Worm (Caenorhabditis elegans) whole organism, early embryonic: ENCODE results near the gene F09C8.2.

Source experiments
- B0310.2 ChIP-seq: sonication (generic microtip); optimal IDR thresholded peaks from 2 replicates; lab custom pipeline; 2016; ENCODE audit warnings: mild to moderate bottlenecking, missing genetic modification characterization, missing compliant biosample characterization
- F13C5.2 ChIP-seq: sonication (generic microtip); optimal IDR thresholded peaks from 2 replicates; lab custom pipeline; 2017; ENCODE audit warnings: mild to moderate bottlenecking, missing genetic modification characterization, inconsistent platforms, missing compliant biosample characterization
- aly-1 ChIP-seq: sonication (generic microtip); optimal IDR thresholded peaks from 2 replicates; lab custom pipeline; 2016; ENCODE audit warnings: missing genetic modification characterization, missing compliant biosample characterization
- ama-1 ChIP-seq: fragments of 150-350 bp; optimal IDR thresholded peaks from 2 replicates; lab custom pipeline; 2014
- ceh-13 ChIP-seq: fragments of 200-800 bp; sonication (Bioruptor generic); optimal IDR thresholded peaks from 2 replicates; lab custom pipeline; 2018; ENCODE audit warnings: mild to moderate bottlenecking, missing genetic modification characterization, missing compliant biosample characterization
- ceh-36 ChIP-seq: sonication (generic microtip); optimal IDR thresholded peaks from 2 replicates; lab custom pipeline; 2016; ENCODE audit warnings: missing genetic modification characterization, inconsistent platforms, missing compliant biosample characterization
- ets-7 ChIP-seq: sonication (generic microtip); optimal IDR thresholded peaks from 2 replicates; lab custom pipeline; 2016; ENCODE audit warnings: missing genotype, missing genetic modification characterization, missing compliant biosample characterization
- flt-1 ChIP-seq: fragments of 200-800 bp; sonication (Bioruptor generic); IDR thresholded peaks from 2 replicates; pipeline ENCODE4 v1.3.6; 2022; ENCODE audit warnings: missing genetic modification characterization, missing compliant biosample characterization
- hmbx-1 ChIP-seq: sonication (generic microtip); optimal IDR thresholded peaks from 2 replicates; lab custom pipeline; 2016; ENCODE audit warnings: mild to moderate bottlenecking, missing genetic modification characterization, missing compliant biosample characterization
- hmg-4 ChIP-seq: fragments of 200-800 bp; sonication (Bioruptor generic); optimal IDR thresholded peaks from 2 replicates; lab custom pipeline; 2018; ENCODE audit warnings: mild to moderate bottlenecking, missing genetic modification characterization, missing compliant biosample characterization
- hnd-1 ChIP-seq: sonication (generic microtip); optimal IDR thresholded peaks from 2 replicates; lab custom pipeline; 2016; ENCODE audit warnings: missing genetic modification characterization, missing compliant biosample characterization
- pes-1 ChIP-seq: fragments of 200-800 bp; sonication (Bioruptor generic); IDR thresholded peaks from 2 replicates; pipeline ENCODE4 v1.3.6; 2022; ENCODE audit warnings: missing genetic modification reagents, missing genetic modification characterization, missing compliant biosample characterization
- scrt-1 ChIP-seq: fragments of 200-800 bp; sonication (Bioruptor generic); IDR thresholded peaks from 2 replicates; pipeline ENCODE4 v1.3.6; 2022; ENCODE audit warnings: missing genetic modification characterization, missing compliant biosample characterization
- sea-1 ChIP-seq: fragments of 200-800 bp; sonication (Bioruptor generic); conservative IDR thresholded peaks from 2 replicates; pipeline ENCODE4 v1.3.6; 2022; ENCODE audit warnings: missing genetic modification characterization, missing compliant biosample characterization
- tbx-11 ChIP-seq: fragments of 200-800 bp; sonication (Bioruptor generic); IDR thresholded peaks from 2 replicates; pipeline ENCODE4 v1.3.6; 2022; ENCODE audit warnings: missing genetic modification characterization, missing compliant biosample characterization
- tbx-37 ChIP-seq: fragments of 200-800 bp; sonication (Bioruptor generic); conservative IDR thresholded peaks from 2 replicates; pipeline ENCODE4 v1.3.6; 2022; ENCODE audit warnings: missing genetic modification reagents, missing genetic modification characterization, missing compliant biosample characterization
- tra-4 ChIP-seq: sonication (generic microtip); optimal IDR thresholded peaks from 2 replicates; lab custom pipeline; 2017; ENCODE audit warnings: missing genetic modification characterization, missing compliant biosample characterization

Gene F09C8.2

ce11 chrX:16117176-16117575, 29.6 kb downstream of the F09C8.2 start:
- TF ChIP-seq sea-1 (no peak), flt-1 (no peak), ets-7 (no peak), tbx-11 (GFP tag; lab: Robert Waterston, UW) (no peak), tra-4 (no peak), B0310.2 (tag; lab: Kevin White, UChicago) (no peak), scrt-1 (no peak), tbx-37 (GFP tag; lab: Robert Waterston, UW) (no peak), hnd-1 (no peak), aly-1 (tag; lab: Kevin White, UChicago) (no peak), hmbx-1 (tag; lab: Kevin White, UChicago) (no peak)

- no peak for TF ChIP-seq sea-1
- no peak for TF ChIP-seq hmg-4 (GFP tag; lab: Kevin White, UChicago)
- no peak for TF ChIP-seq ceh-13 (GFP tag; lab: Kevin White, UChicago)
- TF ChIP-seq ama-1 (lab: Kevin White, UChicago), result no peak
- TF ChIP-seq B0310.2 (tag; lab: Kevin White, UChicago), result no peak
- TF ChIP-seq tbx-11 (GFP tag; lab: Robert Waterston, UW), result no peak
- no peak for TF ChIP-seq scrt-1
- no peak for TF ChIP-seq flt-1
- no peak for TF ChIP-seq tbx-37 (GFP tag; lab: Robert Waterston, UW)
- TF ChIP-seq ets-7, result no peak
- no peak for TF ChIP-seq aly-1 (tag; lab: Kevin White, UChicago)
- TF ChIP-seq F13C5.2 (tag; lab: Kevin White, UChicago), result no peak
- TF ChIP-seq hmbx-1 (tag; lab: Kevin White, UChicago), result no peak
- TF ChIP-seq ceh-36 (tag; lab: Kevin White, UChicago), result no peak
- TF ChIP-seq pes-1, result no peak
- no peak for TF ChIP-seq tra-4
Observed at ce11 chrX:16116279-16116678, 30.5 kb downstream of the F09C8.2 start.

- TF ChIP-seq aly-1 (tag; lab: Kevin White, UChicago) (no peak), hnd-1 (no peak), ceh-36 (tag; lab: Kevin White, UChicago) (no peak), F13C5.2 (tag; lab: Kevin White, UChicago) (no peak), tbx-11 (GFP tag; lab: Robert Waterston, UW) (no peak), ama-1 (lab: Kevin White, UChicago) (no peak), hmbx-1 (tag; lab: Kevin White, UChicago) (no peak), scrt-1 (no peak), flt-1 (no peak), sea-1 (no peak), pes-1 (no peak)
Observed at ce11 chrX:16113996-16114395, 32.8 kb downstream of the F09C8.2 start.

- TF ChIP-seq hmg-4 (GFP tag; lab: Kevin White, UChicago) (no peak), ama-1 (lab: Kevin White, UChicago) (no peak), ceh-36 (tag; lab: Kevin White, UChicago) (no peak), tra-4 (no peak), ceh-13 (GFP tag; lab: Kevin White, UChicago) (no peak), F13C5.2 (tag; lab: Kevin White, UChicago) (no peak), flt-1 (no peak), pes-1 (no peak), tbx-37 (GFP tag; lab: Robert Waterston, UW) (no peak), sea-1 (no peak), ets-7 (no peak), tbx-11 (GFP tag; lab: Robert Waterston, UW) (no peak), scrt-1 (no peak), aly-1 (tag; lab: Kevin White, UChicago) (no peak), B0310.2 (tag; lab: Kevin White, UChicago) (no peak)
Observed at ce11 chrX:16112923-16113322, 33.9 kb downstream of the F09C8.2 start.

ce11 chrX:16105863-16106262, 41.0 kb downstream of the F09C8.2 start:
- TF ChIP-seq F13C5.2 (tag; lab: Kevin White, UChicago) (no peak), B0310.2 (tag; lab: Kevin White, UChicago) (no peak), ama-1 (lab: Kevin White, UChicago) (no peak), tbx-11 (GFP tag; lab: Robert Waterston, UW) (no peak), aly-1 (tag; lab: Kevin White, UChicago) (no peak), flt-1 (no peak)

ce11 chrX:16103396-16103795, 43.4 kb downstream of the F09C8.2 start, which contains the start of gene ZK1073.2:
Gene ZK1073.2 (plus strand): TSS chrX:16103696.
- TF ChIP-seq hmg-4 (GFP tag; lab: Kevin White, UChicago) (no peak), F13C5.2 (tag; lab: Kevin White, UChicago) (no peak), flt-1 (no peak), hnd-1 (no peak), pes-1 (no peak), tra-4 (no peak), tbx-37 (GFP tag; lab: Robert Waterston, UW) (no peak), B0310.2 (tag; lab: Kevin White, UChicago) (no peak), ets-7 (no peak)

ce11 chrX:16099251-16099650, 47.6 kb downstream of the F09C8.2 start:
- TF ChIP-seq aly-1 (tag; lab: Kevin White, UChicago) (no peak), scrt-1 (no peak), tbx-11 (GFP tag; lab: Robert Waterston, UW) (no peak), hnd-1 (no peak), hmbx-1 (tag; lab: Kevin White, UChicago) (no peak), ama-1 (lab: Kevin White, UChicago) (no peak), hmg-4 (GFP tag; lab: Kevin White, UChicago) (no peak), B0310.2 (tag; lab: Kevin White, UChicago) (no peak), ets-7 (no peak), tbx-37 (GFP tag; lab: Robert Waterston, UW) (no peak), tra-4 (no peak), ceh-36 (tag; lab: Kevin White, UChicago) (no peak), ceh-13 (GFP tag; lab: Kevin White, UChicago) (no peak), F13C5.2 (tag; lab: Kevin White, UChicago) (no peak), flt-1 (no peak)

ce11 chrX:16098104-16098638, 48.7 kb downstream of the F09C8.2 start:
- TF ChIP-seq B0310.2 (tag; lab: Kevin White, UChicago) (no peak), sea-1 (no peak), tra-4 (no peak), ets-7 (no peak), flt-1 (no peak), ama-1 (lab: Kevin White, UChicago) (no peak), hnd-1 (no peak), hmg-4 (GFP tag; lab: Kevin White, UChicago) (no peak), scrt-1 (no peak), hmbx-1 (tag; lab: Kevin White, UChicago) (no peak)
